Fruit fly (Drosophila melanogaster) whole organism, prepupa: ENCODE results near the gene CG1999.

Experiments used
- CG34406 ChIP-seq: fragments of 200-800 bp; sonication (Bioruptor generic); optimal IDR thresholded peaks from 3 replicates; lab custom pipeline; 2016; ENCODE audit warnings: missing biosample characterization, missing genetic modification characterization
- CG6276 ChIP-seq: fragments of 200-800 bp; sonication (Bioruptor generic); optimal IDR thresholded peaks from 2 replicates; lab custom pipeline; 2017; ENCODE audit warnings: missing biosample characterization, mild to moderate bottlenecking, missing genetic modification characterization
- CG6808 ChIP-seq: fragments of 200-800 bp; sonication (Bioruptor generic); optimal IDR thresholded peaks from 3 replicates; lab custom pipeline; 2017; ENCODE audit warnings: missing biosample characterization, missing genetic modification characterization, mild to moderate bottlenecking, moderate library complexity, missing genetic modification reagents
- CG8119 ChIP-seq: fragments of 200-800 bp; sonication (Bioruptor generic); IDR thresholded peaks from 3 replicates; pipeline ENCODE4 v1.3.6; 2022; ENCODE audit warnings: missing biosample characterization, missing genetic modification characterization
- Hr39 ChIP-seq: fragments of 200-800 bp; sonication (Bioruptor generic); optimal IDR thresholded peaks from 2 replicates; lab custom pipeline; 2016; ENCODE audit warnings: missing biosample characterization, missing genetic modification characterization
- Sox102F ChIP-seq: fragments of 200-800 bp; sonication (Bioruptor generic); optimal IDR thresholded peaks from 2 replicates; lab custom pipeline; 2016; ENCODE audit warnings: missing biosample characterization, mild to moderate bottlenecking, missing genetic modification characterization
- Sox15 ChIP-seq: fragments of 200-800 bp; sonication (Bioruptor generic); optimal IDR thresholded peaks from 3 replicates; lab custom pipeline; 2016; ENCODE audit warnings: missing biosample characterization, missing genetic modification characterization
- fd59A ChIP-seq: fragments of 200-800 bp; sonication (Bioruptor generic); optimal IDR thresholded peaks from 2 replicates; lab custom pipeline; 2017; ENCODE audit warnings: missing biosample characterization, mild to moderate bottlenecking, missing genetic modification characterization, missing genetic modification reagents

DNA sequence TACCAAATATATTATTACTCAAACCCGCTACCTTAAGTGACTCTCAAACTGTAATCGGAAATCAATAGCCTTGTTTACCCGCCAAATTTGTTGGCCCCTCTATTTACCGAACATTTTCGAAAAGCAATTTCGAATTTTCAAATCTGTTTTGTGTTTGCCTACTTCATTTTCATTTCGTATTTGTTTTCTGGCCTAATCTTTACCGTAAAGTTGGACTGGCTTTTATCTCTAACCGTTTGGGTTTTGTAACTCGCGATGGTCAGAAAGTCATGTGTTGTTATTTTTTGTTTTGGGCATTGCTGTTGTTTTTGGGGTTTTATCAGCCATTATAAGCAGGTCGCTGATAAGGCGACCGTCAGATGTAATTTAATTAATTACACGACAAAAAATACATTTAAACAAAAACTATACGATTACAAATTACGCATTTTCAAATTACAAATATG is 25.3 kb upstream of the CG1999 start:
- TF ChIP-seq CG6276 (no peak), CG6808 (no peak), fd59A (no peak), CG34406 (no peak), Sox102F (no peak), CG8119 (no peak), Hr39 (GFP tag; lab: Kevin White, UChicago) (no peak), Sox15 (no peak)
